Worm (Caenorhabditis elegans) whole organism, late embryonic: Measurements from ENCODE around the gene tag-307.

Experiments
- ama-1 ChIP-seq: fragments of 150-350 bp; optimal IDR thresholded peaks from 2 replicates; lab custom pipeline; 2014
- ceh-18 ChIP-seq: sonication (generic microtip); optimal IDR thresholded peaks from 2 replicates; lab custom pipeline; 2016; ENCODE audit warnings: missing genetic modification characterization, missing compliant biosample characterization
- ceh-2 ChIP-seq: sonication (generic microtip); optimal IDR thresholded peaks from 2 replicates; lab custom pipeline; 2016; ENCODE audit warnings: missing genotype, missing genetic modification characterization, missing compliant biosample characterization
- ceh-34 ChIP-seq: sonication (generic microtip); optimal IDR thresholded peaks from 2 replicates; lab custom pipeline; 2016; ENCODE audit warnings: mild to moderate bottlenecking, missing genetic modification characterization, missing compliant biosample characterization
- ceh-9 ChIP-seq: sonication (generic microtip); optimal IDR thresholded peaks from 2 replicates; lab custom pipeline; 2016; ENCODE audit warnings: mild to moderate bottlenecking, missing genetic modification characterization, inconsistent platforms, missing compliant biosample characterization
- dve-1 ChIP-seq: sonication (generic microtip); optimal IDR thresholded peaks from 2 replicates; lab custom pipeline; 2017; ENCODE audit warnings: antibody characterized with exemption, mild to moderate bottlenecking, missing genetic modification characterization, missing compliant biosample characterization
- lin-11 ChIP-seq: fragments of 200-800 bp; sonication (Bioruptor generic); optimal IDR thresholded peaks from 2 replicates; lab custom pipeline; 2018; ENCODE audit warnings: mild to moderate bottlenecking, missing genetic modification characterization, missing compliant biosample characterization
- pha-4 ChIP-seq: fragments of 150-350 bp; optimal IDR thresholded peaks from 2 replicates; lab custom pipeline; 2018; ENCODE audit warnings: missing biosample characterization, missing genetic modification reagents, missing genetic modification characterization
- pqm-1 ChIP-seq: sonication (generic microtip); optimal IDR thresholded peaks from 2 replicates; lab custom pipeline; 2016; ENCODE audit warnings: missing genetic modification characterization, missing compliant biosample characterization
- sox-4 ChIP-seq: sonication (generic microtip); optimal IDR thresholded peaks from 2 replicates; lab custom pipeline; 2017; ENCODE audit warnings: mild to moderate bottlenecking, missing genetic modification characterization, inconsistent platforms, missing compliant biosample characterization
- unc-3 ChIP-seq, 2 experiments: fragments of 200-800 bp in 1 of 2; sonication (Bioruptor generic) in 1 of 2; sonication (generic microtip) in 1 of 2; conservative IDR thresholded peaks in 1 of 2; optimal IDR thresholded peaks in 1 of 2; 2 replicates each; pipeline versions ENCODE4 v1.3.6 to Lab custom; 2016 to 2022; ENCODE audit warnings: missing compliant biosample characterization in 2 of 2, missing genetic modification characterization in 2 of 2, missing genetic modification reagents in 1 of 2
- unc-86 ChIP-seq: sonication (generic microtip); optimal IDR thresholded peaks from 2 replicates; lab custom pipeline; 2016; ENCODE audit warnings: missing genetic modification characterization, missing compliant biosample characterization
- zip-5 ChIP-seq: sonication (generic microtip); optimal IDR thresholded peaks from 2 replicates; lab custom pipeline; 2016; ENCODE audit warnings: missing genetic modification characterization, missing compliant biosample characterization

- TF ChIP-seq sox-4 (tag; lab: Kevin White, UChicago), result no peak
- no peak for TF ChIP-seq ceh-9 (tag; lab: Kevin White, UChicago)
- TF ChIP-seq pqm-1 (tag; lab: Kevin White, UChicago), result no peak
- TF ChIP-seq ceh-18, result no peak
- no peak for TF ChIP-seq ceh-34 (tag; lab: Kevin White, UChicago)
- no peak for TF ChIP-seq zip-5 (tag; lab: Kevin White, UChicago)
- TF ChIP-seq lin-11 (tag; lab: Kevin White, UChicago), result no peak
- TF ChIP-seq ama-1 (lab: Kevin White, UChicago), result no peak
- no peak for TF ChIP-seq ceh-2 (tag; lab: Kevin White, UChicago)
- no peak for TF ChIP-seq pha-4 (tag; lab: Kevin White, UChicago)
- TF ChIP-seq unc-3 (GFP tag; conservative IDR thresholded peaks at IDR 0.05; lab: Robert Waterston, UW), result no peak
- TF ChIP-seq unc-3 (tag; optimal IDR thresholded peaks at IDR 0.05; lab: Kevin White, UChicago), result no peak
- no peak for TF ChIP-seq unc-86 (tag; lab: Kevin White, UChicago)
- no peak for TF ChIP-seq dve-1 (tag; lab: Kevin White, UChicago)
Measured at ce11 chrIII:7828576-7829461, 28.2 kb downstream of the tag-307 start, which contains the start of the genes egl-45 and kcmf-1.
